Worm (Caenorhabditis elegans) whole organism, young adult: ENCODE measurements around the gene F26D2.13.

ENCODE experiments used
- F52B5.7 ChIP-seq: sonication (generic microtip); optimal IDR thresholded peaks from 2 replicates; lab custom pipeline; 2016; ENCODE audit warnings: mild to moderate bottlenecking, missing genetic modification characterization, missing compliant biosample characterization
- Y95B8A.8 ChIP-seq: fragments of 200-800 bp; sonication (Bioruptor generic); IDR thresholded peaks from 2 replicates; pipeline ENCODE4 v1.3.6; 2022; ENCODE audit warnings: missing genetic modification reagents, missing genetic modification characterization, missing compliant biosample characterization
- ama-1 ChIP-seq, 3 experiments: fragments of 150-350 bp in 1 of 3; sonication (generic microtip) in 2 of 3; optimal IDR thresholded peaks; 2 replicates each; lab custom pipeline; 2014 to 2018; ENCODE audit warnings: missing biosample characterization in 2 of 3, missing genetic modification characterization in 2 of 3, missing genetic modification reagents in 2 of 3
- athp-1 ChIP-seq: sonication (generic microtip); optimal IDR thresholded peaks from 2 replicates; lab custom pipeline; 2017; ENCODE audit warnings: mild to moderate bottlenecking, missing genetic modification characterization, missing compliant biosample characterization
- cebp-1 ChIP-seq, 2 experiments: fragments of 200-800 bp in 1 of 2; sonication (Bioruptor generic) in 1 of 2; sonication (generic microtip) in 1 of 2; IDR thresholded peaks in 1 of 2; optimal IDR thresholded peaks in 1 of 2; 2 replicates each; pipeline versions ENCODE4 v1.3.6 to Lab custom; 2017 to 2022; ENCODE audit warnings: missing compliant biosample characterization in 2 of 2, missing genetic modification characterization in 2 of 2, mild to moderate bottlenecking in 1 of 2, missing genetic modification reagents in 1 of 2, moderate library complexity in 1 of 2
- ceh-27 ChIP-seq: fragments of 200-800 bp; sonication (Bioruptor generic); optimal IDR thresholded peaks from 2 replicates; lab custom pipeline; 2018; ENCODE audit warnings: mild to moderate bottlenecking, missing genetic modification characterization, moderate library complexity, missing compliant biosample characterization
- dpff-1 ChIP-seq: sonication (generic microtip); optimal IDR thresholded peaks from 2 replicates; lab custom pipeline; 2017; ENCODE audit warnings: mild to moderate bottlenecking, missing genetic modification characterization, missing compliant biosample characterization
- hmg-20 ChIP-seq: fragments of 200-800 bp; sonication (Bioruptor generic); IDR thresholded peaks from 2 replicates; pipeline ENCODE4 v1.3.6; 2022; ENCODE audit warnings: missing genetic modification reagents, missing genetic modification characterization, missing compliant biosample characterization
- nfya-1 ChIP-seq: sonication (generic microtip); optimal IDR thresholded peaks from 2 replicates; lab custom pipeline; 2017; ENCODE audit warnings: antibody characterized with exemption, missing compliant biosample characterization, missing genetic modification characterization, borderline replicate concordance; ENCODE audit not compliant: insufficient read depth
- pha-4 ChIP-seq: fragments of 150-350 bp; sonication (generic microtip); optimal IDR thresholded peaks from 2 replicates; lab custom pipeline; 2014; ENCODE audit warnings: missing biosample characterization, missing genetic modification reagents, missing genetic modification characterization
- snpc-4 ChIP-seq, 5 experiments: fragments of 150-350 bp in 1 of 5; sonication (generic microtip) in 4 of 5; optimal IDR thresholded peaks; 2 replicates each; lab custom pipeline; 2014 to 2018; ENCODE audit warnings: missing genetic modification characterization in 5 of 5, missing biosample characterization in 3 of 5, antibody characterized with exemption in 2 of 5, mild to moderate bottlenecking in 2 of 5, missing compliant biosample characterization in 2 of 5, missing genotype in 2 of 5, moderate library complexity in 2 of 5, missing genetic modification reagents in 1 of 5
- tlf-1 ChIP-seq: fragments of 200-800 bp; sonication (Bioruptor generic); optimal IDR thresholded peaks from 2 replicates; lab custom pipeline; 2018; ENCODE audit warnings: mild to moderate bottlenecking, missing genetic modification characterization, missing compliant biosample characterization
- zfh-2 ChIP-seq: fragments of 200-800 bp; sonication (Bioruptor generic); conservative IDR thresholded peaks from 2 replicates; pipeline ENCODE4 v1.3.6; 2022; ENCODE audit warnings: missing genetic modification reagents, missing genetic modification characterization, missing compliant biosample characterization

DNA sequence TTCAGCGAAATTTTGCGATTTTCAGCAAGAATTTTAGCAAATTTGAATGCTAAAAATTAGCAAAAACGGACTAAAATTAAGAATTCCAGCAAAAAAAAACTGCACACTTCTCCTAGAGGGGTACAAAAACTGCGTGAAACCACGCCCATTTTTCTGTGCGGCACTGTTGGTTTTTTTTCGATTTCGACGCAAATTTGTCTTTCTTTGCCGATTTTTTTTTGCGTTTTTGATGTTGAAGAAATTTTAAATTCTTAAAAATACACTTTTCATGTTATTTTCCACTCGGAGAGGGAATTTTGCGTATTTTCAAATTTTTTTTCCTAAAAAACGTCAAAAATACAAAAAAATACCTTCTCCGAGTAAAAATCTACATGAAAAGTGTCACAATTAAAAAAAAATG is 31.4 kb downstream of the F26D2.13 start, which contains the start of gene syp-1:
- no peak for TF ChIP-seq ama-1 (optimal IDR thresholded peaks at IDR 0.05; lab: Kevin White, UChicago)
- no peak for TF ChIP-seq ama-1 (GFP tag; optimal IDR thresholded peaks at IDR 0.05; lab: Kevin White, UChicago)
- no peak for TF ChIP-seq ceh-27 (GFP tag; lab: Kevin White, UChicago)
- no peak for TF ChIP-seq zfh-2
- TF ChIP-seq nfya-1 (tag; lab: Kevin White, UChicago) = no peak
- no peak for TF ChIP-seq dpff-1
- TF ChIP-seq cebp-1 (GFP tag; IDR thresholded peaks at IDR 0.05; lab: Robert Waterston, UW) = no peak
- no peak for TF ChIP-seq cebp-1 (tag; optimal IDR thresholded peaks at IDR 0.05; lab: Kevin White, UChicago)
- no peak for TF ChIP-seq athp-1 (tag; lab: Kevin White, UChicago)
- TF ChIP-seq tlf-1 = no peak
- TF ChIP-seq Y95B8A.8 (GFP tag; lab: Robert Waterston, UW) = no peak
- no peak for TF ChIP-seq F52B5.7
- TF ChIP-seq hmg-20 (GFP tag; lab: Robert Waterston, UW) = no peak
- no peak for TF ChIP-seq snpc-4 (GFP tag; optimal IDR thresholded peaks at IDR 0.05; lab: Kevin White, UChicago)
- TF ChIP-seq snpc-4 (tag; optimal IDR thresholded peaks at IDR 0.05; lab: Kevin White, UChicago) = no peak
- TF ChIP-seq pha-4 (tag; lab: Kevin White, UChicago) = no peak
